Worm (Caenorhabditis elegans): ENCODE results near the gene nhr-177.
"Not testable (repeated sequence)": the region's sequence is repeated elsewhere in the genome, so short reads cannot be mapped to it uniquely, and the experiment has no call there.

DNA sequence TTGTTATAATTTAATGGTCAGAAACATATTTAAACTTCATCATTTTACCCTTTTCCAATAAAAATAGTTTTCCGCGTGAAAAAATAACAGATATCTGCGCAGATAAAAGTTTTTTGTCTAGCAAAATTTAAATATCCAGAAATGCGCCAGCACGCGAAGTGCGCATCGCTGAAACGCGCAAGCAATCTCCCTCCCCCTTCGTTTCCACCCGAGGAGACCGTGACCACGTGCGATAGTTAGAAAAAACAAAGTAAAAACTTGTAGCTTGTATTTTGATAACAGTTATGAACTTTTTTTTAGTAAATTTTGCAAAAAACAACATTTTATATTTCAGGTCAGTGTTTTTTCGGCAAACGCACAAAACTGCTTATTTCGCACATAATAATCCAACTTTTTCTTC is 11.0 kb upstream of the nhr-177 start:
- TF ChIP-seq pha-4 (GFP tag; IDR thresholded peaks at IDR 0.05); pha-4 (tag; optimal IDR thresholded peaks at IDR 0.05); nhr-77 (tag; optimal IDR thresholded peaks at IDR 0.05); ztf-11 (tag; optimal IDR thresholded peaks at IDR 0.05); ZK546.5 (tag; optimal IDR thresholded peaks at IDR 0.05); mdl-1 (tag; optimal IDR thresholded peaks at IDR 0.05); arid-1 (GFP tag; conservative IDR thresholded peaks at IDR 0.05); mxl-2 (GFP tag; conservative IDR thresholded peaks at IDR 0.05); jun-1 (tag; optimal IDR thresholded peaks at IDR 0.05); zag-1 (tag; optimal IDR thresholded peaks at IDR 0.05); egl-27 (tag; optimal IDR thresholded peaks at IDR 0.05); nhr-76 (tag; optimal IDR thresholded peaks at IDR 0.05); set-16 (GFP tag; IDR thresholded peaks at IDR 0.05); snpc-4 (tag; optimal IDR thresholded peaks at IDR 0.05); unc-62 (GFP tag; optimal IDR thresholded peaks at IDR 0.05 in 1 of 2); unc-62 (tag; optimal IDR thresholded peaks at IDR 0.05): not testable (repeated sequence)

All from whole organism, L4 larva.